Fruit fly (Drosophila melanogaster) whole organism, embryonic: ENCODE results near the gene CG34002.

ENCODE experiments used
- Asciz ChIP-seq: fragments of 200-800 bp; sonication (Bioruptor generic); optimal IDR thresholded peaks from 2 replicates; lab custom pipeline; 2017; ENCODE audit warnings: missing biosample characterization, mild to moderate bottlenecking, missing genetic modification characterization, missing genetic modification reagents
- Atf3 ChIP-seq: fragments of 200-800 bp; sonication (Bioruptor generic); optimal IDR thresholded peaks from 3 replicates; lab custom pipeline; 2016; ENCODE audit warnings: missing biosample characterization, missing genetic modification characterization
- CG11504 ChIP-seq: fragments of 200-800 bp; sonication (Bioruptor generic); optimal IDR thresholded peaks from 3 replicates; lab custom pipeline; 2019; ENCODE audit warnings: missing biosample characterization, mild to moderate bottlenecking, missing genetic modification characterization, moderate library complexity
- CG13624 ChIP-seq: fragments of 200-800 bp; sonication (Bioruptor generic); optimal IDR thresholded peaks from 2 replicates; lab custom pipeline; 2016; ENCODE audit warnings: missing biosample characterization, missing genetic modification characterization
- CG13894 ChIP-seq: fragments of 200-800 bp; sonication (Bioruptor generic); optimal IDR thresholded peaks from 3 replicates; lab custom pipeline; 2018; ENCODE audit warnings: missing biosample characterization, mild to moderate bottlenecking, missing genetic modification characterization, moderate library complexity
- CG1529 ChIP-seq: fragments of 200-800 bp; sonication (Bioruptor generic); optimal IDR thresholded peaks from 3 replicates; lab custom pipeline; 2018; ENCODE audit warnings: missing biosample characterization, missing genetic modification characterization
- CG15479 ChIP-seq: fragments of 200-800 bp; sonication (Bioruptor generic); optimal IDR thresholded peaks from 3 replicates; lab custom pipeline; 2019; ENCODE audit warnings: missing biosample characterization, mild to moderate bottlenecking, missing genetic modification characterization, moderate library complexity
- CG1792 ChIP-seq: fragments of 200-800 bp; sonication (Bioruptor generic); optimal IDR thresholded peaks from 2 replicates; lab custom pipeline; 2016; ENCODE audit warnings: missing biosample characterization, missing genetic modification characterization
- CG2116 ChIP-seq: fragments of 200-800 bp; sonication (Bioruptor generic); optimal IDR thresholded peaks from 3 replicates; lab custom pipeline; 2018; ENCODE audit warnings: missing biosample characterization, mild to moderate bottlenecking, missing genetic modification characterization
- CG30431 ChIP-seq: fragments of 200-800 bp; sonication (Bioruptor generic); optimal IDR thresholded peaks from 2 replicates; lab custom pipeline; 2017; ENCODE audit warnings: missing biosample characterization, missing genetic modification characterization
- CG43689 ChIP-seq: fragments of 200-800 bp; sonication (Bioruptor generic); IDR thresholded peaks from 2 replicates; pipeline ENCODE4 v1.3.6; 2022; ENCODE audit warnings: missing biosample characterization, missing genetic modification characterization
- CG5180 ChIP-seq: fragments of 200-800 bp; sonication (Bioruptor generic); optimal IDR thresholded peaks from 3 replicates; lab custom pipeline; 2017; ENCODE audit warnings: missing biosample characterization, missing genetic modification characterization, mild to moderate bottlenecking, moderate library complexity, missing genetic modification reagents
- CG6765 ChIP-seq: fragments of 200-800 bp; sonication (Bioruptor generic); optimal IDR thresholded peaks from 3 replicates; lab custom pipeline; 2017; ENCODE audit warnings: missing biosample characterization, mild to moderate bottlenecking, missing genetic modification characterization
- CG8281 ChIP-seq: fragments of 200-800 bp; sonication (Bioruptor generic); optimal IDR thresholded peaks from 2 replicates; lab custom pipeline; 2018; ENCODE audit warnings: missing biosample characterization, mild to moderate bottlenecking, missing genetic modification characterization, moderate library complexity
- CG8359 ChIP-seq: fragments of 200-800 bp; sonication (Bioruptor generic); optimal IDR thresholded peaks from 2 replicates; lab custom pipeline; 2017; ENCODE audit warnings: missing biosample characterization, mild to moderate bottlenecking, missing genetic modification characterization, borderline replicate concordance
- CHES-1-like ChIP-seq: fragments of 200-800 bp; sonication (Bioruptor generic); optimal IDR thresholded peaks from 2 replicates; lab custom pipeline; 2016; ENCODE audit warnings: missing biosample characterization, missing genetic modification characterization
- CrebB ChIP-seq: fragments of 200-800 bp; sonication (Bioruptor generic); optimal IDR thresholded peaks from 3 replicates; lab custom pipeline; 2018; ENCODE audit warnings: missing biosample characterization, mild to moderate bottlenecking, missing genetic modification characterization
- D19B ChIP-seq: fragments of 200-800 bp; sonication (Bioruptor generic); optimal IDR thresholded peaks from 2 replicates; lab custom pipeline; 2017; ENCODE audit warnings: missing biosample characterization, mild to moderate bottlenecking, missing genetic modification characterization
- Dref ChIP-seq: fragments of 200-800 bp; sonication (Bioruptor generic); IDR thresholded peaks from 2 replicates; pipeline ENCODE4 v1.3.6; 2022; ENCODE audit warnings: missing biosample characterization, missing genetic modification characterization
- Gsc ChIP-seq: fragments of 200-800 bp; sonication (Bioruptor generic); IDR thresholded peaks from 2 replicates; pipeline ENCODE4 v1.3.6; 2022; ENCODE audit warnings: missing biosample characterization, missing genetic modification characterization
- H2.0 ChIP-seq: fragments of 200-800 bp; sonication (Bioruptor generic); IDR thresholded peaks from 2 replicates; pipeline ENCODE4 v1.3.6; 2022; ENCODE audit warnings: missing biosample characterization, missing genetic modification characterization
- HHEX ChIP-seq: fragments of 200-800 bp; sonication (Bioruptor generic); optimal IDR thresholded peaks from 3 replicates; lab custom pipeline; 2017; ENCODE audit warnings: missing biosample characterization, mild to moderate bottlenecking, missing genetic modification characterization, missing genetic modification reagents
- HLHmδ ChIP-seq: fragments of 200-800 bp; sonication (Bioruptor generic); optimal IDR thresholded peaks from 2 replicates; lab custom pipeline; 2018; ENCODE audit warnings: missing biosample characterization, mild to moderate bottlenecking, missing genetic modification characterization, moderate library complexity
- HmgD ChIP-seq: fragments of 200-800 bp; sonication (Bioruptor generic); optimal IDR thresholded peaks from 3 replicates; lab custom pipeline; 2016; ENCODE audit warnings: missing biosample characterization, missing genetic modification characterization
- MESR4 ChIP-seq: fragments of 200-800 bp; sonication (Bioruptor generic); optimal IDR thresholded peaks from 2 replicates; lab custom pipeline; 2018; ENCODE audit warnings: missing biosample characterization, mild to moderate bottlenecking, missing genetic modification characterization, moderate library complexity
- Mes4 ChIP-seq: fragments of 200-800 bp; sonication (Bioruptor generic); optimal IDR thresholded peaks from 2 replicates; lab custom pipeline; 2016; ENCODE audit warnings: missing biosample characterization, missing genetic modification characterization
- Myb ChIP-seq: fragments of 200-800 bp; sonication (Bioruptor generic); optimal IDR thresholded peaks from 2 replicates; lab custom pipeline; 2016; ENCODE audit warnings: missing biosample characterization, missing genetic modification characterization
- Nf-YB ChIP-seq: fragments of 200-800 bp; sonication (Bioruptor generic); optimal IDR thresholded peaks from 3 replicates; lab custom pipeline; 2019; ENCODE audit warnings: missing biosample characterization, mild to moderate bottlenecking, missing genetic modification characterization, moderate library complexity
- Nf-YC ChIP-seq: fragments of 200-800 bp; optimal IDR thresholded peaks from 3 replicates; lab custom pipeline; 2019; ENCODE audit warnings: missing biosample characterization, mild to moderate bottlenecking, missing genetic modification characterization, moderate library complexity
- Oaz ChIP-seq: fragments of 200-800 bp; sonication (Bioruptor generic); IDR thresholded peaks from 2 replicates; pipeline ENCODE4 v1.3.6; 2022; ENCODE audit warnings: missing biosample characterization, missing genetic modification characterization
- Trl ChIP-seq, 3 experiments: fragments of >200 bp in 2 of 3; fragments of 200-800 bp in 1 of 3; sonication (Bioruptor generic) in 1 of 3; optimal IDR thresholded peaks; 2 replicates in 1 of 3; 3 replicates in 2 of 3; lab custom pipeline; 2016 to 2017; ENCODE audit warnings: missing biosample characterization in 1 of 3, missing genetic modification characterization in 1 of 3
- Xrp1 ChIP-seq: fragments of 200-800 bp; sonication (Bioruptor generic); IDR thresholded peaks from 2 replicates; pipeline ENCODE4 v1.3.6; 2022; ENCODE audit warnings: missing biosample characterization, missing genetic modification characterization
- bab2 ChIP-seq: fragments of 200-800 bp; sonication (Bioruptor generic); optimal IDR thresholded peaks from 2 replicates; lab custom pipeline; 2016; ENCODE audit warnings: missing biosample characterization, missing genetic modification characterization
- cato ChIP-seq: fragments of 200-800 bp; sonication (Bioruptor generic); optimal IDR thresholded peaks from 2 replicates; lab custom pipeline; 2016; ENCODE audit warnings: missing biosample characterization, missing genetic modification characterization, borderline replicate concordance
- cg ChIP-seq: fragments of 200-800 bp; sonication (Bioruptor generic); optimal IDR thresholded peaks from 3 replicates; lab custom pipeline; 2019; ENCODE audit warnings: missing biosample characterization, mild to moderate bottlenecking, missing genetic modification characterization, moderate library complexity
- chinmo ChIP-seq: fragments of 200-800 bp; sonication (Bioruptor generic); IDR thresholded peaks from 4 replicates; pipeline ENCODE4 v1.3.6; 2022; ENCODE audit warnings: missing biosample characterization, missing genetic modification characterization; ENCODE audit not compliant: partially characterized antibody
- esg ChIP-seq: fragments of 200-800 bp; sonication (Bioruptor generic); conservative IDR thresholded peaks from 2 replicates; pipeline ENCODE4 v1.3.6; 2022; ENCODE audit warnings: missing biosample characterization, missing genetic modification characterization
- gt ChIP-seq: fragments of 200-800 bp; sonication (Bioruptor generic); IDR thresholded peaks from 2 replicates; pipeline ENCODE4 v1.3.6; 2022; ENCODE audit warnings: missing biosample characterization, missing genetic modification characterization
- her ChIP-seq: fragments of 200-800 bp; sonication (Bioruptor generic); optimal IDR thresholded peaks from 2 replicates; lab custom pipeline; 2016; ENCODE audit warnings: missing biosample characterization, missing genetic modification characterization
- lov ChIP-seq, 2 experiments: fragments of 200-800 bp in 1 of 2; fragments of >200 bp in 1 of 2; sonication (Bioruptor generic) in 1 of 2; IDR thresholded peaks in 1 of 2; optimal IDR thresholded peaks in 1 of 2; 2 replicates in 1 of 2; 3 replicates in 1 of 2; pipeline versions ENCODE4 v1.3.6 to Lab custom; 2017 to 2022; ENCODE audit warnings: missing biosample characterization in 1 of 2, missing genetic modification characterization in 1 of 2
- onecut ChIP-seq: fragments of 200-800 bp; sonication (Bioruptor generic); IDR thresholded peaks from 2 replicates; pipeline ENCODE4 v1.3.6; 2022; ENCODE audit warnings: missing biosample characterization, missing genetic modification characterization
- repo ChIP-seq: fragments of 200-800 bp; sonication (Bioruptor generic); optimal IDR thresholded peaks from 2 replicates; lab custom pipeline; 2016; ENCODE audit warnings: missing biosample characterization, missing genetic modification characterization
- run ChIP-seq: fragments of 200-800 bp; sonication (Bioruptor generic); optimal IDR thresholded peaks from 3 replicates; lab custom pipeline; 2018; ENCODE audit warnings: missing biosample characterization, mild to moderate bottlenecking, missing genetic modification characterization
- sim ChIP-seq: fragments of 200-800 bp; sonication (Bioruptor generic); IDR thresholded peaks from 2 replicates; pipeline ENCODE4 v1.3.6; 2022; ENCODE audit warnings: missing biosample characterization, missing genetic modification characterization
- slbo ChIP-seq: fragments of 200-800 bp; sonication (Bioruptor generic); IDR thresholded peaks from 2 replicates; pipeline ENCODE4 v1.3.6; 2022; ENCODE audit warnings: missing biosample characterization, missing genetic modification characterization
- stwl ChIP-seq: fragments of 200-800 bp; sonication (Bioruptor generic); optimal IDR thresholded peaks from 3 replicates; lab custom pipeline; 2018; ENCODE audit warnings: missing biosample characterization, mild to moderate bottlenecking, missing genetic modification characterization, moderate library complexity
- vvl ChIP-seq: fragments of 200-800 bp; sonication (Bioruptor generic); IDR thresholded peaks from 2 replicates; pipeline ENCODE4 v1.3.6; 2022; ENCODE audit warnings: missing biosample characterization, missing genetic modification characterization
- zf30C ChIP-seq: fragments of 200-800 bp; sonication (Bioruptor generic); optimal IDR thresholded peaks from 3 replicates; lab custom pipeline; 2018; ENCODE audit warnings: missing biosample characterization, mild to moderate bottlenecking, missing genetic modification characterization

The CG34002 gene

dm6 chr3L:17833525-17833924 lies 24.7 kb upstream of the CG34002 start, which contains the start of gene CG32188:
TSS of gene CG32188 (minus strand) at chr3L:17833625.
- no peak for TF ChIP-seq D19B (GFP tag; lab: Kevin White, UChicago)
- no peak for TF ChIP-seq CG1792 (GFP tag; lab: Kevin White, UChicago)
- TF ChIP-seq Atf3 (GFP tag; lab: Kevin White, UChicago) = no peak
- TF ChIP-seq HLHmδ (GFP tag; lab: Kevin White, UChicago) = no peak
- TF ChIP-seq CG30431 (GFP tag; lab: Kevin White, UChicago) = no peak
- no peak for TF ChIP-seq H2.0 (GFP tag; lab: Robert Waterston, UW)
- TF ChIP-seq CrebB (tag; lab: Kevin White, UChicago) = no peak
- TF ChIP-seq esg (GFP tag; lab: Robert Waterston, UW) = no peak
- TF ChIP-seq Gsc (GFP tag; lab: Robert Waterston, UW) = no peak
- TF ChIP-seq Nf-YC = no peak
- TF ChIP-seq HHEX (GFP tag; lab: Kevin White, UChicago) = no peak
- no peak for TF ChIP-seq sim (GFP tag; lab: Robert Waterston, UW)
- no peak for TF ChIP-seq Xrp1 (GFP tag; lab: Robert Waterston, UW)
- TF ChIP-seq CG8281 (tag; lab: Kevin White, UChicago) = no peak
- TF ChIP-seq slbo (GFP tag; lab: Robert Waterston, UW) = no peak

- TF ChIP-seq run (tag; lab: Kevin White, UChicago) (no peak), CG5180 (GFP tag; lab: Kevin White, UChicago) (no peak), CHES-1-like (GFP tag; lab: Kevin White, UChicago) (no peak), CG13624 (GFP tag; lab: Kevin White, UChicago) (no peak), bab2 (GFP tag; lab: Kevin White, UChicago) (no peak), Dref (no peak), zf30C (GFP tag; lab: Kevin White, UChicago) (no peak), CG6765 (GFP tag; lab: Kevin White, UChicago) (no peak), her (no peak), Mes4 (GFP tag; lab: Kevin White, UChicago) (no peak), cato (GFP tag; lab: Kevin White, UChicago) (no peak), CG13894 (no peak), Myb (GFP tag; lab: Kevin White, UChicago) (no peak), repo (GFP tag; lab: Kevin White, UChicago) (no peak), CG2116 (GFP tag; lab: Kevin White, UChicago) (no peak)
- TF ChIP-seq, all 482 proteins: peak for 0
Measured at dm6 chr3L:17835074-17835473, 23.2 kb upstream of the CG34002 start, which contains the start of gene CG32189. TSS of gene CG32189 (minus strand) at chr3L:17835174.

dm6 chr3L:17841085-17841606 lies 17.1 kb upstream of the CG34002 start, which contains the start of gene CG5577:
TSS of gene CG5577 (minus strand) at chr3L:17841427.
- no peak for TF ChIP-seq gt (GFP tag; lab: Robert Waterston, UW)
- TF ChIP-seq Oaz = no peak
- TF ChIP-seq Asciz (GFP tag; lab: Kevin White, UChicago) = no peak
- peak; percentile 86; the same call in 3 of the 4 replicates for TF ChIP-seq chinmo (GFP tag; lab: Robert Waterston, UW)
- no peak for TF ChIP-seq HmgD (GFP tag; lab: Kevin White, UChicago)
- TF ChIP-seq lov (optimal IDR thresholded peaks at IDR 0.05; lab: Kevin White, UChicago) = no peak
- 0 out of 3 replicates have a peak, but pooled peaks have one; percentile 9 for TF ChIP-seq lov (GFP tag; IDR thresholded peaks at IDR 0.05; lab: Robert Waterston, UW)
- no peak for TF ChIP-seq vvl (GFP tag; lab: Robert Waterston, UW)
- peak; percentile 38 to 75 for TF ChIP-seq Trl (optimal IDR thresholded peaks at IDR 0.05; lab: Kevin White, UChicago)
- peak; percentile 9 for TF ChIP-seq Trl (GFP tag; optimal IDR thresholded peaks at IDR 0.05; lab: Kevin White, UChicago)
- no peak for TF ChIP-seq CG1529 (GFP tag; lab: Kevin White, UChicago)
- no peak for TF ChIP-seq onecut (GFP tag; lab: Robert Waterston, UW)
- TF ChIP-seq Nf-YB = peak; percentile 87
- no peak for TF ChIP-seq MESR4 (GFP tag; lab: Kevin White, UChicago)
- no peak for TF ChIP-seq cg (GFP tag; lab: Kevin White, UChicago)
- no peak for TF ChIP-seq CG43689 (GFP tag; lab: Robert Waterston, UW)
- no peak for TF ChIP-seq CG11504 (tag; lab: Kevin White, UChicago)
- TF ChIP-seq CG15479 = no peak
- TF ChIP-seq CG8359 (GFP tag; lab: Kevin White, UChicago) = no peak
- peak; percentile 8 for TF ChIP-seq stwl
